Worm (Caenorhabditis elegans) whole organism, late embryonic: Measurements from ENCODE around the gene gei-1.

Experiments used
- C08G9.2 ChIP-seq: sonication (generic microtip); optimal IDR thresholded peaks from 2 replicates; lab custom pipeline; 2016; ENCODE audit warnings: mild to moderate bottlenecking, missing genetic modification characterization, moderate library complexity, missing compliant biosample characterization
- C38D4.7 ChIP-seq: fragments of 200-800 bp; sonication (Bioruptor generic); optimal IDR thresholded peaks from 2 replicates; lab custom pipeline; 2018; ENCODE audit warnings: mild to moderate bottlenecking, missing genetic modification characterization, moderate library complexity, missing compliant biosample characterization
- F13H6.1 ChIP-seq: sonication (generic microtip); optimal IDR thresholded peaks from 2 replicates; lab custom pipeline; 2016; ENCODE audit warnings: missing genetic modification characterization, missing compliant biosample characterization
- K09A11.1 ChIP-seq: sonication (generic microtip); optimal IDR thresholded peaks from 2 replicates; lab custom pipeline; 2017; ENCODE audit warnings: antibody characterized with exemption, mild to moderate bottlenecking, missing genetic modification characterization, missing compliant biosample characterization; ENCODE audit not compliant: insufficient read depth
- T23F11.4 ChIP-seq: fragments of 200-800 bp; sonication (Bioruptor generic); optimal IDR thresholded peaks from 2 replicates; lab custom pipeline; 2018; ENCODE audit warnings: mild to moderate bottlenecking, missing genetic modification characterization, missing compliant biosample characterization
- Y22D7AL.16 ChIP-seq: sonication (generic microtip); optimal IDR thresholded peaks from 2 replicates; lab custom pipeline; 2016; ENCODE audit warnings: missing genetic modification characterization, missing compliant biosample characterization
- ama-1 ChIP-seq: fragments of 150-350 bp; optimal IDR thresholded peaks from 2 replicates; lab custom pipeline; 2014
- ceh-18 ChIP-seq: sonication (generic microtip); optimal IDR thresholded peaks from 2 replicates; lab custom pipeline; 2016; ENCODE audit warnings: missing genetic modification characterization, missing compliant biosample characterization
- ceh-19 ChIP-seq: fragments of 200-800 bp; sonication (Bioruptor generic); optimal IDR thresholded peaks from 2 replicates; lab custom pipeline; 2018; ENCODE audit warnings: mild to moderate bottlenecking, missing genetic modification characterization, missing compliant biosample characterization
- ceh-22 ChIP-seq: sonication (generic microtip); optimal IDR thresholded peaks from 2 replicates; lab custom pipeline; 2017; ENCODE audit warnings: missing biosample characterization, missing genetic modification characterization
- ceh-24 ChIP-seq: sonication (generic microtip); optimal IDR thresholded peaks from 2 replicates; lab custom pipeline; 2016; ENCODE audit warnings: mild to moderate bottlenecking, missing genetic modification characterization, missing compliant biosample characterization
- ceh-31 ChIP-seq: sonication (generic microtip); optimal IDR thresholded peaks from 2 replicates; lab custom pipeline; 2016; ENCODE audit warnings: missing genetic modification characterization, missing compliant biosample characterization
- ceh-34 ChIP-seq: sonication (generic microtip); optimal IDR thresholded peaks from 2 replicates; lab custom pipeline; 2016; ENCODE audit warnings: mild to moderate bottlenecking, missing genetic modification characterization, missing compliant biosample characterization
- ceh-48 ChIP-seq: sonication (generic microtip); optimal IDR thresholded peaks from 2 replicates; lab custom pipeline; 2016; ENCODE audit warnings: missing genetic modification characterization, inconsistent platforms, missing compliant biosample characterization
- ceh-6 ChIP-seq: fragments of 200-800 bp; sonication (Bioruptor generic); optimal IDR thresholded peaks from 2 replicates; lab custom pipeline; 2018; ENCODE audit warnings: mild to moderate bottlenecking, missing genetic modification characterization, missing compliant biosample characterization
- ceh-9 ChIP-seq: sonication (generic microtip); optimal IDR thresholded peaks from 2 replicates; lab custom pipeline; 2016; ENCODE audit warnings: mild to moderate bottlenecking, missing genetic modification characterization, inconsistent platforms, missing compliant biosample characterization
- che-1 ChIP-seq: sonication (generic microtip); optimal IDR thresholded peaks from 2 replicates; lab custom pipeline; 2016; ENCODE audit warnings: mild to moderate bottlenecking, missing genetic modification characterization, missing compliant biosample characterization
- dmd-4 ChIP-seq: sonication (generic microtip); optimal IDR thresholded peaks from 2 replicates; lab custom pipeline; 2016; ENCODE audit warnings: borderline replicate concordance, missing genetic modification characterization, missing compliant biosample characterization
- dve-1 ChIP-seq: sonication (generic microtip); optimal IDR thresholded peaks from 2 replicates; lab custom pipeline; 2017; ENCODE audit warnings: antibody characterized with exemption, mild to moderate bottlenecking, missing genetic modification characterization, missing compliant biosample characterization
- elt-2 ChIP-seq: sonication (generic microtip); optimal IDR thresholded peaks from 2 replicates; lab custom pipeline; 2016; ENCODE audit warnings: missing genetic modification reagents, missing genetic modification characterization, missing compliant biosample characterization
- ets-4 ChIP-seq: sonication (generic microtip); optimal IDR thresholded peaks from 2 replicates; lab custom pipeline; 2016; ENCODE audit warnings: missing genetic modification characterization, missing compliant biosample characterization
- fax-1 ChIP-seq: sonication (generic microtip); optimal IDR thresholded peaks from 2 replicates; lab custom pipeline; 2016; ENCODE audit warnings: missing genotype, missing genetic modification characterization, missing compliant biosample characterization
- fkh-10 ChIP-seq: fragments of 150-350 bp; optimal IDR thresholded peaks from 2 replicates; lab custom pipeline; 2014; ENCODE audit warnings: missing biosample characterization, missing genetic modification reagents, missing genetic modification characterization
- fkh-6 ChIP-seq: sonication (generic microtip); optimal IDR thresholded peaks from 2 replicates; lab custom pipeline; 2016; ENCODE audit warnings: missing genetic modification characterization, missing compliant biosample characterization
- hlh-13 ChIP-seq: fragments of 200-800 bp; sonication (Bioruptor generic); optimal IDR thresholded peaks from 2 replicates; lab custom pipeline; 2018; ENCODE audit warnings: mild to moderate bottlenecking, missing genetic modification characterization, missing compliant biosample characterization
- hlh-30 ChIP-seq: sonication (generic microtip); optimal IDR thresholded peaks from 2 replicates; lab custom pipeline; 2017; ENCODE audit warnings: antibody characterized with exemption, missing genetic modification characterization, missing compliant biosample characterization; ENCODE audit not compliant: insufficient read depth
- hlh-6 ChIP-seq: sonication (generic microtip); optimal IDR thresholded peaks from 2 replicates; lab custom pipeline; 2016; ENCODE audit warnings: missing genotype, missing genetic modification characterization, missing compliant biosample characterization
- hlh-8 ChIP-seq: sonication (generic microtip); optimal IDR thresholded peaks from 2 replicates; lab custom pipeline; 2016; ENCODE audit warnings: missing genotype, missing genetic modification characterization, missing compliant biosample characterization
- lin-11 ChIP-seq: fragments of 200-800 bp; sonication (Bioruptor generic); optimal IDR thresholded peaks from 2 replicates; lab custom pipeline; 2018; ENCODE audit warnings: mild to moderate bottlenecking, missing genetic modification characterization, missing compliant biosample characterization
- madf-2 ChIP-seq: sonication (generic microtip); optimal IDR thresholded peaks from 2 replicates; lab custom pipeline; 2017; ENCODE audit warnings: missing genetic modification characterization, missing compliant biosample characterization
- nfya-1 ChIP-seq: sonication (generic microtip); optimal IDR thresholded peaks from 2 replicates; lab custom pipeline; 2017; ENCODE audit warnings: missing genetic modification characterization, mild to moderate bottlenecking, missing compliant biosample characterization, antibody characterized with exemption, moderate library complexity
- nhr-11 ChIP-seq: fragments of 150-350 bp; optimal IDR thresholded peaks from 2 replicates; lab custom pipeline; 2014; ENCODE audit warnings: missing biosample characterization, missing genetic modification characterization
- nhr-232 ChIP-seq: sonication (generic microtip); optimal IDR thresholded peaks from 2 replicates; lab custom pipeline; 2016; ENCODE audit warnings: missing genetic modification characterization, missing compliant biosample characterization
- npax-4 ChIP-seq: sonication (generic microtip); optimal IDR thresholded peaks from 2 replicates; lab custom pipeline; 2016; ENCODE audit warnings: missing genetic modification characterization, missing compliant biosample characterization
- odd-2 ChIP-seq: sonication (generic microtip); optimal IDR thresholded peaks from 2 replicates; lab custom pipeline; 2017; ENCODE audit warnings: antibody characterized with exemption, mild to moderate bottlenecking, missing genetic modification characterization, missing compliant biosample characterization
- pat-9 ChIP-seq: fragments of 200-800 bp; sonication (Bioruptor generic); optimal IDR thresholded peaks from 2 replicates; lab custom pipeline; 2018; ENCODE audit warnings: mild to moderate bottlenecking, missing genetic modification characterization, moderate library complexity, missing compliant biosample characterization
- pax-1 ChIP-seq: fragments of 150-350 bp; optimal IDR thresholded peaks from 2 replicates; lab custom pipeline; 2014; ENCODE audit warnings: missing biosample characterization, missing genetic modification characterization
- pha-4 ChIP-seq: fragments of 150-350 bp; optimal IDR thresholded peaks from 2 replicates; lab custom pipeline; 2018; ENCODE audit warnings: missing biosample characterization, missing genetic modification reagents, missing genetic modification characterization
- pros-1 ChIP-seq: fragments of 150-350 bp; optimal IDR thresholded peaks from 2 replicates; lab custom pipeline; 2014; ENCODE audit warnings: missing biosample characterization, missing genetic modification reagents, missing genetic modification characterization
- sox-4 ChIP-seq: sonication (generic microtip); optimal IDR thresholded peaks from 2 replicates; lab custom pipeline; 2017; ENCODE audit warnings: mild to moderate bottlenecking, missing genetic modification characterization, inconsistent platforms, missing compliant biosample characterization
- syd-9 ChIP-seq: sonication (generic microtip); optimal IDR thresholded peaks from 2 replicates; lab custom pipeline; 2016; ENCODE audit warnings: mild to moderate bottlenecking, missing genetic modification characterization, moderate library complexity, missing compliant biosample characterization
- tbx-2 ChIP-seq: sonication (generic microtip); optimal IDR thresholded peaks from 2 replicates; lab custom pipeline; 2016; ENCODE audit warnings: missing genetic modification characterization, missing compliant biosample characterization
- ttx-3 ChIP-seq: sonication (generic microtip); optimal IDR thresholded peaks from 2 replicates; lab custom pipeline; 2016; ENCODE audit warnings: missing genetic modification reagents, missing genetic modification characterization, missing compliant biosample characterization
- unc-3 ChIP-seq, 2 experiments: fragments of 200-800 bp in 1 of 2; sonication (Bioruptor generic) in 1 of 2; sonication (generic microtip) in 1 of 2; conservative IDR thresholded peaks in 1 of 2; optimal IDR thresholded peaks in 1 of 2; 2 replicates each; pipeline versions ENCODE4 v1.3.6 to Lab custom; 2016 to 2022; ENCODE audit warnings: missing compliant biosample characterization in 2 of 2, missing genetic modification characterization in 2 of 2, missing genetic modification reagents in 1 of 2
- unc-42 ChIP-seq: sonication (generic microtip); optimal IDR thresholded peaks from 2 replicates; lab custom pipeline; 2016; ENCODE audit warnings: missing genotype, missing genetic modification characterization, missing compliant biosample characterization
- unc-55 ChIP-seq: sonication (generic microtip); optimal IDR thresholded peaks from 2 replicates; lab custom pipeline; 2017; ENCODE audit warnings: missing biosample characterization, missing genetic modification reagents, missing genetic modification characterization
- unc-86 ChIP-seq: sonication (generic microtip); optimal IDR thresholded peaks from 2 replicates; lab custom pipeline; 2016; ENCODE audit warnings: missing genetic modification characterization, missing compliant biosample characterization
- zip-5 ChIP-seq: sonication (generic microtip); optimal IDR thresholded peaks from 2 replicates; lab custom pipeline; 2016; ENCODE audit warnings: missing genetic modification characterization, missing compliant biosample characterization
- ztf-16 ChIP-seq: sonication (generic microtip); optimal IDR thresholded peaks from 2 replicates; lab custom pipeline; 2017; ENCODE audit warnings: missing genetic modification characterization, missing compliant biosample characterization

The gei-1 gene

DNA sequence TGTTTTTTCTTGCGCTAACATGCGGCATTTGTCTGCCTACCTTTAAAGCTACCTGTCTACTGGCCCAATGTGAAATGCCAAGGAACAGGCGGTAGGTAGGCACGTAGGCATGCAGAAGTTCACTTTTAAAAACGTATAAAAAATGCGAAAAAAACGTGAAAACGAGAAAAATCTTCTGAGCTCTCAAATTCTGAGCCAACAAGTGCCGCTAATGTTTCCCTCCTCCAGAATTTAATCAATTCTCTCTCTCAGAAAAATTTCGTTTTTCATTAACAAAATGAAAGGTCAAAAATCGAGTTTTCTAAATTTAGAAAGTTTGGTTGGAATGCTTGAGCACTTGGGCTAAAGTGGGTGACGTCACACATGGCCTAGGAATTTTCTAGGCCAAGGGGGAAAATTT is 37.8 kb downstream of the gei-1 start:
- TF ChIP-seq zip-5 (tag; lab: Kevin White, UChicago) (no peak), fkh-6 (tag; lab: Kevin White, UChicago) (no peak), ceh-24 (tag; lab: Kevin White, UChicago) (no peak), ceh-48 (tag; lab: Kevin White, UChicago) (no peak), nfya-1 (tag; lab: Kevin White, UChicago) (no peak), ztf-16 (tag; lab: Kevin White, UChicago) (no peak)

ce11 chrIII:3389426-3390020 is 44.9 kb downstream of the gei-1 start, which contains the start of the genes elmd-1 and hecw-1:
Gene elmd-1 (plus strand): TSS chrIII:3389919.
Gene hecw-1 (minus strand): TSS chrIII:3389970.
- TF ChIP-seq unc-3 (GFP tag; conservative IDR thresholded peaks at IDR 0.05; lab: Robert Waterston, UW): no peak
- TF ChIP-seq unc-3 (tag; optimal IDR thresholded peaks at IDR 0.05; lab: Kevin White, UChicago): no peak
- TF ChIP-seq syd-9: no peak
- TF ChIP-seq ceh-19 (GFP tag; lab: Kevin White, UChicago): peak; percentile 3
- TF ChIP-seq nhr-11 (tag; lab: Kevin White, UChicago): no peak
- TF ChIP-seq F13H6.1: no peak
- TF ChIP-seq fkh-6 (tag; lab: Kevin White, UChicago): no peak
- TF ChIP-seq ceh-18 (tag; lab: Kevin White, UChicago): peak; percentile 39
- TF ChIP-seq pros-1: no peak
- peak; percentile 31 for TF ChIP-seq che-1 (tag; lab: Kevin White, UChicago)
- TF ChIP-seq odd-2 (tag; lab: Kevin White, UChicago): no peak
- TF ChIP-seq ceh-24 (tag; lab: Kevin White, UChicago): no peak
- no peak for TF ChIP-seq ttx-3 (tag; lab: Kevin White, UChicago)
- no peak for TF ChIP-seq nhr-232 (tag; lab: Kevin White, UChicago)
- TF ChIP-seq ama-1 (lab: Kevin White, UChicago): no peak
- TF ChIP-seq ceh-22: no peak
- TF ChIP-seq ceh-34: no peak
- TF ChIP-seq T23F11.4 (GFP tag; lab: Kevin White, UChicago): no peak
- no peak for TF ChIP-seq ceh-6
- TF ChIP-seq hlh-13 (GFP tag; lab: Kevin White, UChicago): no peak
- peak; percentile 63 for TF ChIP-seq tbx-2 (tag; lab: Kevin White, UChicago)
- no peak for TF ChIP-seq fkh-10 (GFP tag; lab: Kevin White, UChicago)
- peak; percentile 26 for TF ChIP-seq ceh-31
- TF ChIP-seq unc-55 (GFP tag; lab: Kevin White, UChicago): peak; percentile 70
- no peak for TF ChIP-seq pax-1 (tag; lab: Kevin White, UChicago)
- TF ChIP-seq lin-11 (tag; lab: Kevin White, UChicago): no peak
- TF ChIP-seq nfya-1 (tag; lab: Kevin White, UChicago): peak; percentile 22
- TF ChIP-seq npax-4 (tag; lab: Kevin White, UChicago): no peak
- no peak for TF ChIP-seq ztf-16 (tag; lab: Kevin White, UChicago)
- no peak for TF ChIP-seq ceh-48 (tag; lab: Kevin White, UChicago)
- TF ChIP-seq fax-1 (tag; lab: Kevin White, UChicago): no peak
- peak; percentile 24 for TF ChIP-seq C38D4.7 (GFP tag; lab: Kevin White, UChicago)
- TF ChIP-seq pha-4 (tag; lab: Kevin White, UChicago): no peak
- TF ChIP-seq pat-9 (tag; lab: Kevin White, UChicago): no peak
- no peak for TF ChIP-seq dmd-4 (tag; lab: Kevin White, UChicago)
- no peak for TF ChIP-seq unc-86 (tag; lab: Kevin White, UChicago)
- no peak for TF ChIP-seq ceh-9 (tag; lab: Kevin White, UChicago)
- no peak for TF ChIP-seq ets-4
- TF ChIP-seq hlh-6 (tag; lab: Kevin White, UChicago): no peak
- no peak for TF ChIP-seq unc-42 (tag; lab: Kevin White, UChicago)
- TF ChIP-seq C08G9.2 (tag; lab: Kevin White, UChicago): no peak
- no peak for TF ChIP-seq K09A11.1 (tag; lab: Kevin White, UChicago)
- TF ChIP-seq elt-2: no peak
- no peak for TF ChIP-seq Y22D7AL.16 (tag; lab: Kevin White, UChicago)
- TF ChIP-seq hlh-30 (tag; lab: Kevin White, UChicago): no peak
- no peak for TF ChIP-seq hlh-8 (tag; lab: Kevin White, UChicago)
- no peak for TF ChIP-seq dve-1 (tag; lab: Kevin White, UChicago)
- TF ChIP-seq zip-5 (tag; lab: Kevin White, UChicago): no peak
- TF ChIP-seq sox-4 (tag; lab: Kevin White, UChicago): no peak
- TF ChIP-seq madf-2 (tag; lab: Kevin White, UChicago): no peak
